Worm (Caenorhabditis elegans): ENCODE measurements around the gene F32D8.3.

DNA sequence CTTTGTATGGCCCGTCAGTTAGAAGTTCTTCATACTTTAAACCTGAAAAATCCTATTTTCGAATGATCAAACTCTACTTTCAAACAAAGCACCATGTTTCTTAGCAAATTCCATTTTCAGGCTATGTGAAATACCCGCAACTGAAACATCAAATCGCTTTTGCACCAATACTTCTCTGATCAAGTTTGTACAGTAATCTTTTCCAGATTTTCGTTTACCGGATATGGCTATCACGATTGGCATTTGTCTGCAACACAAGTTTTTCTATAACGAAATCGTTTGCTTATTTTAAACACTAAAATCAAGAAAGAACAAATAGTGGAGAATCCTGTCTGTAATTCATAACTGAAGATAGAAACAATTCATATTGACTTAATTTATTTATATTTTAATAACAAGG is 9.7 kb downstream of the F32D8.3 start, which contains the start of gene F32D8.13:
- no peak for TF ChIP-seq mdl-1 (tag; optimal IDR thresholded peaks at IDR 0.05)
- no peak for TF ChIP-seq dmd-6 (GFP tag; IDR thresholded peaks at IDR 0.05)
- no peak for TF ChIP-seq pqm-1 (tag; optimal IDR thresholded peaks at IDR 0.05)
- no peak for TF ChIP-seq hif-1 (tag; optimal IDR thresholded peaks at IDR 0.05)
- no peak for TF ChIP-seq daf-19 (GFP tag; conservative IDR thresholded peaks at IDR 0.05)
- TF ChIP-seq R02D3.7 (tag; optimal IDR thresholded peaks at IDR 0.05), result no peak
- no peak for TF ChIP-seq ceh-32 (tag; optimal IDR thresholded peaks at IDR 0.05; ENCODE audit: poor library complexity)
- TF ChIP-seq nhr-25 (tag; optimal IDR thresholded peaks at IDR 0.05; ENCODE audit: borderline replicate concordance, insufficient read depth), result no peak
- no peak for TF ChIP-seq lin-13 (GFP tag; optimal IDR thresholded peaks at IDR 0.05)
- TF ChIP-seq unc-130 (GFP tag; optimal IDR thresholded peaks at IDR 0.05), result no peak
